Worm (Caenorhabditis elegans) whole organism, L4 larva: ENCODE measurements around the gene Y67D2.5.

Experiments
- attf-4 ChIP-seq: sonication (generic microtip); optimal IDR thresholded peaks from 3 replicates; lab custom pipeline; 2017; ENCODE audit warnings: missing biosample characterization, missing genetic modification characterization
- fkh-10 ChIP-seq: fragments of 150-350 bp; optimal IDR thresholded peaks from 2 replicates; lab custom pipeline; 2014; ENCODE audit warnings: missing biosample characterization, missing genetic modification reagents, missing genetic modification characterization
- jun-1 ChIP-seq: fragments of 150-350 bp; optimal IDR thresholded peaks from 2 replicates; lab custom pipeline; 2014; ENCODE audit warnings: missing biosample characterization, missing genetic modification reagents, missing genetic modification characterization
- lin-39 ChIP-seq: fragments of 150-350 bp; optimal IDR thresholded peaks from 2 replicates; lab custom pipeline; 2014; ENCODE audit warnings: missing biosample characterization, missing genetic modification reagents, missing genetic modification characterization
- unc-62 ChIP-seq, 3 experiments: fragments of 150-350 bp in 1 of 3; sonication (generic microtip); optimal IDR thresholded peaks in 2 of 3; peaks in 1 of 3; 1 replicate in 1 of 3; 2 replicates in 2 of 3; lab custom pipeline; 2014 to 2017; ENCODE audit warnings: missing biosample characterization in 3 of 3, missing genetic modification characterization in 3 of 3, missing genetic modification reagents in 3 of 3, missing genotype in 1 of 3

DNA sequence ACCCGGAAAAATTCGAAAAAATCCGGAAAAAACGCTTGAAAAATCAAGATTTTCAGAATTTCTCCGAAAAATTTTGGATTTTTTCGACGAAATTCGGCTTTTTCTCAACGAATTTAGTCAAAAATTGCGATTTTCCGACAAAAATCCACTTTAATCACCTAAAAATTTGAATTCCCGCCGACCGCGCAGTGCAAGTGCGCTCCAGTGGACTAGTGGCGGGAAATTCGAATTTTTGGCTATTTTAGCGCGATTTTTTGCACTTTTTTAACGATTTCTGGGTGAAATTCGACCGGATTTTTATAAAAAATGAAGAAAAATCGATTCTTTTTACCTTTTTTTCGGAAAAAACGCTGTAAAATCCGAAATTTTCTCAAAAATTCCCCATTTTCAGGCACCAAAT lies 5.6 kb downstream of the Y67D2.5 start:
- TF ChIP-seq jun-1 (tag; lab: Kevin White, UChicago) = no peak
- no peak for TF ChIP-seq lin-39 (tag; lab: Kevin White, UChicago)
- no peak for TF ChIP-seq attf-4
- TF ChIP-seq fkh-10 = no peak
- TF ChIP-seq unc-62 (GFP tag; optimal IDR thresholded peaks at IDR 0.05 in 1 of 2; lab: Kevin White, UChicago) = no peak
- TF ChIP-seq unc-62 (tag; optimal IDR thresholded peaks at IDR 0.05; lab: Kevin White, UChicago) = no peak
